Worm (Caenorhabditis elegans) whole organism, L4 larva: ENCODE results near the gene C32H11.3.

ENCODE experiments used
- Y5F2A.4 ChIP-seq: fragments of 200-800 bp; sonication (Bioruptor generic); optimal IDR thresholded peaks from 2 replicates; lab custom pipeline; 2018; ENCODE audit warnings: mild to moderate bottlenecking, missing genetic modification characterization, missing compliant biosample characterization
- ZK546.5 ChIP-seq, 2 experiments: sonication (generic microtip); optimal IDR thresholded peaks; 2 replicates each; lab custom pipeline; 2017; ENCODE audit warnings: missing biosample characterization in 2 of 2, missing genetic modification characterization in 2 of 2
- ama-1 ChIP-seq: fragments of 150-350 bp; optimal IDR thresholded peaks from 2 replicates; lab custom pipeline; 2014; ENCODE audit warnings: inconsistent platforms, mixed read lengths
- ceh-44 ChIP-seq: fragments of 200-800 bp; sonication (Bioruptor generic); IDR thresholded peaks from 2 replicates; pipeline ENCODE4 v1.3.6; 2022; ENCODE audit warnings: missing genetic modification reagents, missing genetic modification characterization, missing compliant biosample characterization
- ctbp-1 ChIP-seq: fragments of 200-800 bp; sonication (Bioruptor generic); IDR thresholded peaks from 2 replicates; pipeline ENCODE4 v1.3.6; 2022; ENCODE audit warnings: missing genetic modification reagents, missing genetic modification characterization, missing compliant biosample characterization
- duxl-1 ChIP-seq: sonication (generic microtip); optimal IDR thresholded peaks from 2 replicates; lab custom pipeline; 2016; ENCODE audit warnings: mild to moderate bottlenecking, missing genetic modification characterization, moderate library complexity, missing compliant biosample characterization; ENCODE audit not compliant: poor library complexity
- lin-13 ChIP-seq: fragments of 150-350 bp; optimal IDR thresholded peaks from 2 replicates; lab custom pipeline; 2014; ENCODE audit warnings: missing biosample characterization, missing genetic modification reagents, missing genetic modification characterization
- lin-15B ChIP-seq: fragments of 150-350 bp; sonication (generic microtip); optimal IDR thresholded peaks from 3 replicates; lab custom pipeline; 2014; ENCODE audit warnings: missing biosample characterization, missing genetic modification characterization
- nhr-11 ChIP-seq: fragments of 150-350 bp; optimal IDR thresholded peaks from 2 replicates; lab custom pipeline; 2014; ENCODE audit warnings: missing biosample characterization, missing genetic modification characterization
- nhr-25 ChIP-seq: sonication (generic microtip); optimal IDR thresholded peaks from 2 replicates; lab custom pipeline; 2017; ENCODE audit warnings: missing genetic modification characterization, mild to moderate bottlenecking, missing compliant biosample characterization, antibody characterized with exemption, moderate library complexity, borderline replicate concordance; ENCODE audit not compliant: insufficient read depth
- unc-39 ChIP-seq: sonication (generic microtip); optimal IDR thresholded peaks from 2 replicates; lab custom pipeline; 2017; ENCODE audit warnings: missing biosample characterization, missing genetic modification characterization
- zag-1 ChIP-seq: fragments of 150-350 bp; optimal IDR thresholded peaks from 2 replicates; lab custom pipeline; 2014; ENCODE audit warnings: missing biosample characterization, missing genetic modification characterization
- zip-11 ChIP-seq: fragments of 200-800 bp; sonication (Bioruptor generic); IDR thresholded peaks from 2 replicates; pipeline ENCODE4 v1.3.6; 2022; ENCODE audit warnings: missing genetic modification characterization, missing compliant biosample characterization

- TF ChIP-seq ama-1 (lab: Kevin White, UChicago) (no peak), duxl-1 (tag; lab: Kevin White, UChicago) (no peak), unc-39 (tag; lab: Kevin White, UChicago) (no peak), Y5F2A.4 (GFP tag; lab: Kevin White, UChicago) (no peak), lin-13 (GFP tag; lab: Kevin White, UChicago) (no peak), ctbp-1 (GFP tag; lab: Robert Waterston, UW) (no peak), lin-15B (no peak), nhr-11 (tag; lab: Kevin White, UChicago) (no peak), zip-11 (no peak), ZK546.5 (tag; optimal IDR thresholded peaks at IDR 0.05; lab: Kevin White, UChicago) (no peak), ceh-44 (GFP tag; lab: Robert Waterston, UW) (no peak), zag-1 (tag; lab: Kevin White, UChicago) (no peak), nhr-25 (tag; lab: Kevin White, UChicago) (no peak)
Measured at ce11 chrIV:12876558-12876957, 41.8 kb upstream of the C32H11.3 start.
